Fruit fly (Drosophila melanogaster): ENCODE data around the gene Atg16.

Gene Atg16

dm6 chr3R:29790183-29790582 lies 44.7 kb downstream of the Atg16 start (continued):
- TF ChIP-seq nom (GFP tag; optimal IDR thresholded peaks at IDR 0.05) = no peak
- no peak for TF ChIP-seq GATAe (GFP tag; conservative IDR thresholded peaks at IDR 0.05)
- TF ChIP-seq sr (GFP tag; IDR thresholded peaks at IDR 0.05) = peak; percentile 90
- no peak for TF ChIP-seq kah (GFP tag; optimal IDR thresholded peaks at IDR 0.05)
- no peak for TF ChIP-seq ham (GFP tag; IDR thresholded peaks at IDR 0.05)
- TF ChIP-seq lbe (GFP tag; optimal IDR thresholded peaks at IDR 0.05) = no peak
- TF ChIP-seq CG14667 (GFP tag; IDR thresholded peaks at IDR 0.05) = no peak
- TF ChIP-seq vvl (GFP tag; IDR thresholded peaks at IDR 0.05) = 0 out of 2 replicates have a peak, but pooled peaks have one; percentile 30

dm6 chr3R:29787891-29788549 lies 46.9 kb downstream of the Atg16 start:
- peak; percentile 8; the same call in 1 of the 2 replicates for TF ChIP-seq vvl (GFP tag; IDR thresholded peaks at IDR 0.05)
- TF ChIP-seq cg (GFP tag; optimal IDR thresholded peaks at IDR 0.05) = peak; percentile 33
- TF ChIP-seq pb (GFP tag; optimal IDR thresholded peaks at IDR 0.05) = no peak
- TF ChIP-seq otp (GFP tag; IDR thresholded peaks at IDR 0.05) = 0 out of 3 replicates have a peak, but pooled peaks have one; percentile 16
- TF ChIP-seq CG15269 (tag; optimal IDR thresholded peaks at IDR 0.05) = peak; percentile 11
- TF ChIP-seq kah (GFP tag; optimal IDR thresholded peaks at IDR 0.05) = peak; percentile 12
- no peak for TF ChIP-seq CG32772 (GFP tag; IDR thresholded peaks at IDR 0.05)
- TF ChIP-seq gem (tag; optimal IDR thresholded peaks at IDR 0.05) = no peak
- TF ChIP-seq Oli (tag; optimal IDR thresholded peaks at IDR 0.05) = no peak
- no peak for TF ChIP-seq pnt (GFP tag; optimal IDR thresholded peaks at IDR 0.05)
- TF ChIP-seq Dip3 (GFP tag; optimal IDR thresholded peaks at IDR 0.05) = no peak
- TF ChIP-seq org-1 (GFP tag; optimal IDR thresholded peaks at IDR 0.05) = no peak
- peak; percentile 77 for TF ChIP-seq sug (tag; optimal IDR thresholded peaks at IDR 0.05)
- TF ChIP-seq mirr (GFP tag; optimal IDR thresholded peaks at IDR 0.05) = peak; percentile 25
- peak; percentile 16 for TF ChIP-seq sd (tag; optimal IDR thresholded peaks at IDR 0.05)
- TF ChIP-seq CG31365 (tag; optimal IDR thresholded peaks at IDR 0.05) = no peak
- TF ChIP-seq CG12744 (GFP tag; optimal IDR thresholded peaks at IDR 0.05) = no peak
- TF ChIP-seq Lhr (GFP tag; optimal IDR thresholded peaks at IDR 0.05) = no peak
- peak; percentile 29 for TF ChIP-seq ATbp (GFP tag; optimal IDR thresholded peaks at IDR 0.05)
- TF ChIP-seq CG9437 (GFP tag; optimal IDR thresholded peaks at IDR 0.05) = no peak
- no peak for TF ChIP-seq CG6813 (GFP tag; optimal IDR thresholded peaks at IDR 0.05)
- peak; percentile 18 for TF ChIP-seq Sox102F (GFP tag; optimal IDR thresholded peaks at IDR 0.05)
- peak; percentile 35; the same call in 1 of the 2 replicates for TF ChIP-seq CG9932 (GFP tag; IDR thresholded peaks at IDR 0.05)
- no peak for TF ChIP-seq run (tag; optimal IDR thresholded peaks at IDR 0.05)
- TF ChIP-seq H2.0 (GFP tag; IDR thresholded peaks at IDR 0.05) = no peak
- TF ChIP-seq sna (GFP tag; IDR thresholded peaks at IDR 0.05; ENCODE audit: partially characterized antibody) = no peak
- no peak for TF ChIP-seq en (GFP tag; optimal IDR thresholded peaks at IDR 0.05)
- TF ChIP-seq az2 (GFP tag; optimal IDR thresholded peaks at IDR 0.05) = no peak
- TF ChIP-seq Awh (GFP tag; IDR thresholded peaks at IDR 0.05) = peak; percentile 73; the same call in 1 of the 2 replicates
- TF ChIP-seq Med (GFP tag) = peak; percentile 55
- TF ChIP-seq sima (GFP tag; optimal IDR thresholded peaks at IDR 0.05) = no peak
- 0 out of 2 replicates have a peak, but pooled peaks have one; percentile 10 for TF ChIP-seq sob (GFP tag; IDR thresholded peaks at IDR 0.05)

Data from whole organism, embryonic.